Fruit fly (Drosophila melanogaster) S2 (cell line): ENCODE results near the gene CG13786.

Source experiments
- CG8478 ChIP-seq: fragments of >200 bp; optimal IDR thresholded peaks from 2 replicates; lab custom pipeline; 2018
- CTCF ChIP-seq, 2 experiments: fragments of >200 bp; optimal IDR thresholded peaks; 2 replicates each; lab custom pipeline; 2018

dm6 chr2L:7232713-7233112 lies 20.1 kb downstream of the CG13786 start, which contains the start of gene CG43800:
- TF ChIP-seq CG8478 (lab: Kevin White, UChicago), result no peak
- no peak for TF ChIP-seq CTCF (optimal IDR thresholded peaks at IDR 0.05; lab: Kevin White, UChicago)
